Worm (Caenorhabditis elegans) whole organism, early embryonic: ENCODE data around the gene Y116A8C.19.
"Not testable (repeated sequence)": the region's sequence is repeated elsewhere in the genome, so short reads cannot be mapped to it uniquely, and the experiment has no call there.

Source experiments
- B0310.2 ChIP-seq: sonication (generic microtip); optimal IDR thresholded peaks from 2 replicates; lab custom pipeline; 2016; ENCODE audit warnings: mild to moderate bottlenecking, missing genetic modification characterization, missing compliant biosample characterization
- F13C5.2 ChIP-seq: sonication (generic microtip); optimal IDR thresholded peaks from 2 replicates; lab custom pipeline; 2017; ENCODE audit warnings: mild to moderate bottlenecking, missing genetic modification characterization, inconsistent platforms, missing compliant biosample characterization
- aly-1 ChIP-seq: sonication (generic microtip); optimal IDR thresholded peaks from 2 replicates; lab custom pipeline; 2016; ENCODE audit warnings: missing genetic modification characterization, missing compliant biosample characterization
- ama-1 ChIP-seq: fragments of 150-350 bp; optimal IDR thresholded peaks from 2 replicates; lab custom pipeline; 2014
- ceh-13 ChIP-seq: fragments of 200-800 bp; sonication (Bioruptor generic); optimal IDR thresholded peaks from 2 replicates; lab custom pipeline; 2018; ENCODE audit warnings: mild to moderate bottlenecking, missing genetic modification characterization, missing compliant biosample characterization
- ceh-36 ChIP-seq: sonication (generic microtip); optimal IDR thresholded peaks from 2 replicates; lab custom pipeline; 2016; ENCODE audit warnings: missing genetic modification characterization, inconsistent platforms, missing compliant biosample characterization
- ets-7 ChIP-seq: sonication (generic microtip); optimal IDR thresholded peaks from 2 replicates; lab custom pipeline; 2016; ENCODE audit warnings: missing genotype, missing genetic modification characterization, missing compliant biosample characterization
- flt-1 ChIP-seq: fragments of 200-800 bp; sonication (Bioruptor generic); IDR thresholded peaks from 2 replicates; pipeline ENCODE4 v1.3.6; 2022; ENCODE audit warnings: missing genetic modification characterization, missing compliant biosample characterization
- hmbx-1 ChIP-seq: sonication (generic microtip); optimal IDR thresholded peaks from 2 replicates; lab custom pipeline; 2016; ENCODE audit warnings: mild to moderate bottlenecking, missing genetic modification characterization, missing compliant biosample characterization
- hmg-4 ChIP-seq: fragments of 200-800 bp; sonication (Bioruptor generic); optimal IDR thresholded peaks from 2 replicates; lab custom pipeline; 2018; ENCODE audit warnings: mild to moderate bottlenecking, missing genetic modification characterization, missing compliant biosample characterization
- hnd-1 ChIP-seq: sonication (generic microtip); optimal IDR thresholded peaks from 2 replicates; lab custom pipeline; 2016; ENCODE audit warnings: missing genetic modification characterization, missing compliant biosample characterization
- pes-1 ChIP-seq: fragments of 200-800 bp; sonication (Bioruptor generic); IDR thresholded peaks from 2 replicates; pipeline ENCODE4 v1.3.6; 2022; ENCODE audit warnings: missing genetic modification reagents, missing genetic modification characterization, missing compliant biosample characterization
- scrt-1 ChIP-seq: fragments of 200-800 bp; sonication (Bioruptor generic); IDR thresholded peaks from 2 replicates; pipeline ENCODE4 v1.3.6; 2022; ENCODE audit warnings: missing genetic modification characterization, missing compliant biosample characterization
- sea-1 ChIP-seq: fragments of 200-800 bp; sonication (Bioruptor generic); conservative IDR thresholded peaks from 2 replicates; pipeline ENCODE4 v1.3.6; 2022; ENCODE audit warnings: missing genetic modification characterization, missing compliant biosample characterization
- tbx-11 ChIP-seq: fragments of 200-800 bp; sonication (Bioruptor generic); IDR thresholded peaks from 2 replicates; pipeline ENCODE4 v1.3.6; 2022; ENCODE audit warnings: missing genetic modification characterization, missing compliant biosample characterization
- tbx-37 ChIP-seq: fragments of 200-800 bp; sonication (Bioruptor generic); conservative IDR thresholded peaks from 2 replicates; pipeline ENCODE4 v1.3.6; 2022; ENCODE audit warnings: missing genetic modification reagents, missing genetic modification characterization, missing compliant biosample characterization
- tra-4 ChIP-seq: sonication (generic microtip); optimal IDR thresholded peaks from 2 replicates; lab custom pipeline; 2017; ENCODE audit warnings: missing genetic modification characterization, missing compliant biosample characterization

The Y116A8C.19 gene

ce11 chrIV:17076000-17076399 lies 36.6 kb upstream of the Y116A8C.19 start:
- TF ChIP-seq pes-1 (GFP tag; lab: Robert Waterston, UW) = 0 out of 2 replicates have a peak, but pooled peaks have one; percentile 33

- TF ChIP-seq ama-1 (lab: Kevin White, UChicago); hnd-1 (tag; lab: Kevin White, UChicago); ceh-13 (GFP tag; lab: Kevin White, UChicago): not testable (repeated sequence)
These were observed 31.3 kb upstream of the Y116A8C.19 start, which contains the start of gene Y116A8C.24 for ce11 chrIV:17070791-17071190. TSS of gene Y116A8C.24 (minus strand) at chrIV:17070891.

ce11 chrIV:17064937-17065336 lies 25.5 kb upstream of the Y116A8C.19 start, which contains the start of gene Y116A8C.465:
TSS of gene Y116A8C.465 (plus strand) at chrIV:17065237.
- TF ChIP-seq ama-1 (lab: Kevin White, UChicago); aly-1; hmg-4: not testable (repeated sequence)

- TF ChIP-seq hmg-4; ets-7; ama-1 (lab: Kevin White, UChicago): not testable (repeated sequence)
These were observed 24.3 kb upstream of the Y116A8C.19 start, which contains the start of gene Y116A8C.467 for ce11 chrIV:17063700-17064099. TSS of gene Y116A8C.467 (minus strand) at chrIV:17063800.

- no peak for TF ChIP-seq aly-1
- TF ChIP-seq ceh-36 = no peak
- no peak for TF ChIP-seq pes-1 (GFP tag; lab: Robert Waterston, UW)
- no peak for TF ChIP-seq tbx-37 (GFP tag; lab: Robert Waterston, UW)
- TF ChIP-seq ets-7 = no peak
- no peak for TF ChIP-seq tra-4 (tag; lab: Kevin White, UChicago)
- no peak for TF ChIP-seq ama-1 (lab: Kevin White, UChicago)
- TF ChIP-seq F13C5.2 = no peak
- TF ChIP-seq tbx-11 (GFP tag; lab: Robert Waterston, UW) = no peak
- no peak for TF ChIP-seq B0310.2
These were observed 18.6 kb upstream of the Y116A8C.19 start, which contains the start of gene Y116A8C.44 for ce11 chrIV:17058036-17058435. TSS of gene Y116A8C.44 (minus strand) at chrIV:17058136.

ce11 chrIV:17053261-17053660 lies 13.8 kb upstream of the Y116A8C.19 start, which contains the start of gene Y116A8C.23:
TSS of gene Y116A8C.23 (plus strand) at chrIV:17053561.
- no peak for TF ChIP-seq flt-1 (GFP tag; lab: Robert Waterston, UW)
- no peak for TF ChIP-seq aly-1
- TF ChIP-seq ets-7 = no peak
- no peak for TF ChIP-seq tra-4 (tag; lab: Kevin White, UChicago)
- TF ChIP-seq tbx-37 (GFP tag; lab: Robert Waterston, UW) = no peak
- TF ChIP-seq tbx-11 (GFP tag; lab: Robert Waterston, UW) = no peak
- no peak for TF ChIP-seq F13C5.2
- no peak for TF ChIP-seq ceh-36
- TF ChIP-seq hmg-4 = no peak
- no peak for TF ChIP-seq ceh-13 (GFP tag; lab: Kevin White, UChicago)
- no peak for TF ChIP-seq scrt-1
- no peak for TF ChIP-seq ama-1 (lab: Kevin White, UChicago)
- TF ChIP-seq sea-1 (GFP tag; lab: Robert Waterston, UW) = no peak
- TF ChIP-seq pes-1 (GFP tag; lab: Robert Waterston, UW) = no peak
- TF ChIP-seq hmbx-1 (tag; lab: Kevin White, UChicago) = no peak
- no peak for TF ChIP-seq hnd-1 (tag; lab: Kevin White, UChicago)
- TF ChIP-seq B0310.2 = no peak

- TF ChIP-seq B0310.2 (no peak), tbx-37 (GFP tag; lab: Robert Waterston, UW) (no peak), F13C5.2 (no peak), scrt-1 (no peak), tra-4 (tag; lab: Kevin White, UChicago) (no peak), pes-1 (GFP tag; lab: Robert Waterston, UW) (no peak), hmg-4 (no peak)
These were observed 8.8 kb upstream of the Y116A8C.19 start, which contains the start of gene athp-3 for ce11 chrIV:17048257-17048656. TSS of gene athp-3 (minus strand) at chrIV:17048357.

ce11 chrIV:17045691-17046090 lies 6.2 kb upstream of the Y116A8C.19 start, which contains the start of gene clec-195:
TSS of gene clec-195 (minus strand) at chrIV:17045791.
- TF ChIP-seq tra-4 (tag; lab: Kevin White, UChicago) (no peak), ceh-36 (no peak), scrt-1 (no peak), ets-7 (no peak), hnd-1 (tag; lab: Kevin White, UChicago) (no peak), hmbx-1 (tag; lab: Kevin White, UChicago) (no peak), aly-1 (no peak), pes-1 (GFP tag; lab: Robert Waterston, UW) (no peak), flt-1 (GFP tag; lab: Robert Waterston, UW) (no peak), B0310.2 (no peak), ceh-13 (GFP tag; lab: Kevin White, UChicago) (no peak), tbx-37 (GFP tag; lab: Robert Waterston, UW) (no peak), F13C5.2 (no peak), hmg-4 (no peak), ama-1 (lab: Kevin White, UChicago) (no peak), tbx-11 (GFP tag; lab: Robert Waterston, UW) (no peak), sea-1 (GFP tag; lab: Robert Waterston, UW) (no peak)

- TF ChIP-seq hmg-4 (no peak), pes-1 (GFP tag; lab: Robert Waterston, UW) (no peak), ets-7 (no peak), tbx-37 (GFP tag; lab: Robert Waterston, UW) (no peak), ceh-36 (no peak), flt-1 (GFP tag; lab: Robert Waterston, UW) (no peak)
These were observed 1.2 kb upstream of the Y116A8C.19 start, which contains the start of gene Y116A8C.20 for ce11 chrIV:17040618-17041017. TSS of gene Y116A8C.20 (plus strand) at chrIV:17040918.
